Worm (Caenorhabditis elegans) whole organism, L4 larva: ENCODE results near the gene pgm-2.

Source experiments
- F10B5.3 ChIP-seq: sonication (generic microtip); optimal IDR thresholded peaks from 2 replicates; lab custom pipeline; 2016; ENCODE audit warnings: mild to moderate bottlenecking, missing genetic modification characterization, missing compliant biosample characterization
- F26F4.8 ChIP-seq: fragments of 200-800 bp; sonication (Bioruptor generic); conservative IDR thresholded peaks from 2 replicates; pipeline ENCODE4 v1.3.6; 2022; ENCODE audit warnings: missing genetic modification characterization, missing compliant biosample characterization
- F49E8.2 ChIP-seq: sonication (generic microtip); optimal IDR thresholded peaks from 2 replicates; lab custom pipeline; 2016; ENCODE audit warnings: missing compliant biosample characterization, mild to moderate bottlenecking, missing genetic modification characterization, borderline replicate concordance
- Y48G9A.11 ChIP-seq: fragments of 200-800 bp; sonication (Bioruptor generic); IDR thresholded peaks from 2 replicates; pipeline ENCODE4 v1.3.6; 2022; ENCODE audit warnings: missing genetic modification reagents, missing genetic modification characterization, missing compliant biosample characterization
- ama-1 ChIP-seq: fragments of 150-350 bp; optimal IDR thresholded peaks from 2 replicates; lab custom pipeline; 2014; ENCODE audit warnings: inconsistent platforms, mixed read lengths
- attf-4 ChIP-seq: sonication (generic microtip); optimal IDR thresholded peaks from 3 replicates; lab custom pipeline; 2017; ENCODE audit warnings: missing biosample characterization, missing genetic modification characterization
- ceh-20 ChIP-seq: fragments of 200-800 bp; sonication (Bioruptor generic); IDR thresholded peaks from 2 replicates; pipeline ENCODE4 v1.3.6; 2022; ENCODE audit warnings: missing genetic modification reagents, missing genetic modification characterization, missing compliant biosample characterization
- ceh-82 ChIP-seq: sonication (generic microtip); optimal IDR thresholded peaks from 2 replicates; lab custom pipeline; 2017; ENCODE audit warnings: missing biosample characterization, missing genetic modification characterization
- ces-1 ChIP-seq: fragments of 150-350 bp; sonication (generic microtip); optimal IDR thresholded peaks from 4 replicates; lab custom pipeline; 2014; ENCODE audit warnings: missing biosample characterization, missing genetic modification reagents, missing genetic modification characterization
- cey-2 ChIP-seq: sonication (generic microtip); optimal IDR thresholded peaks from 3 replicates; lab custom pipeline; 2017; ENCODE audit warnings: missing genetic modification characterization, mild to moderate bottlenecking, missing compliant biosample characterization, antibody characterized with exemption, borderline replicate concordance; ENCODE audit not compliant: insufficient read depth
- daf-12 ChIP-seq: fragments of 150-350 bp; optimal IDR thresholded peaks from 2 replicates; lab custom pipeline; 2014; ENCODE audit warnings: missing biosample characterization, missing genetic modification reagents, missing genetic modification characterization
- daf-19 ChIP-seq: fragments of 200-800 bp; sonication (Bioruptor generic); conservative IDR thresholded peaks from 2 replicates; pipeline ENCODE4 v1.3.6; 2022; ENCODE audit warnings: missing genetic modification characterization, missing compliant biosample characterization
- dmd-8 ChIP-seq: fragments of 200-800 bp; sonication (Bioruptor generic); IDR thresholded peaks from 2 replicates; pipeline ENCODE4 v1.3.6; 2022; ENCODE audit warnings: missing genetic modification characterization, missing compliant biosample characterization
- dpl-1 ChIP-seq: fragments of 150-350 bp; optimal IDR thresholded peaks from 2 replicates; lab custom pipeline; 2014; ENCODE audit warnings: missing biosample characterization, missing genetic modification reagents, missing genetic modification characterization
- dve-1 ChIP-seq: sonication (generic microtip); optimal IDR thresholded peaks from 2 replicates; lab custom pipeline; 2017; ENCODE audit warnings: antibody characterized with exemption, mild to moderate bottlenecking, missing genetic modification characterization, missing compliant biosample characterization; ENCODE audit not compliant: insufficient read depth
- egl-43 ChIP-seq: fragments of 200-800 bp; sonication (Bioruptor generic); IDR thresholded peaks from 2 replicates; pipeline ENCODE4 v1.3.6; 2022; ENCODE audit warnings: missing genetic modification reagents, missing genetic modification characterization, missing compliant biosample characterization
- fkh-10 ChIP-seq: fragments of 150-350 bp; optimal IDR thresholded peaks from 2 replicates; lab custom pipeline; 2014; ENCODE audit warnings: missing biosample characterization, missing genetic modification reagents, missing genetic modification characterization
- hif-1 ChIP-seq, 2 experiments: sonication (generic microtip); optimal IDR thresholded peaks; 2 replicates each; lab custom pipeline; 2016 to 2017; ENCODE audit warnings: missing compliant biosample characterization in 2 of 2, missing genetic modification characterization in 2 of 2, missing genetic modification reagents in 2 of 2, missing genotype in 2 of 2, mild to moderate bottlenecking in 1 of 2
- hlh-11 ChIP-seq: fragments of 200-800 bp; sonication (Bioruptor generic); optimal IDR thresholded peaks from 2 replicates; lab custom pipeline; 2018; ENCODE audit warnings: mild to moderate bottlenecking, missing genetic modification characterization, missing compliant biosample characterization
- hlh-30 ChIP-seq: sonication (generic microtip); optimal IDR thresholded peaks from 2 replicates; lab custom pipeline; 2017; ENCODE audit warnings: antibody characterized with exemption, mild to moderate bottlenecking, missing genetic modification characterization, missing compliant biosample characterization; ENCODE audit not compliant: insufficient read depth
- jun-1 ChIP-seq: fragments of 150-350 bp; optimal IDR thresholded peaks from 2 replicates; lab custom pipeline; 2014; ENCODE audit warnings: missing biosample characterization, missing genetic modification reagents, missing genetic modification characterization
- lim-7 ChIP-seq: fragments of 200-800 bp; sonication (Bioruptor generic); IDR thresholded peaks from 2 replicates; pipeline ENCODE4 v1.3.6; 2022; ENCODE audit warnings: missing genetic modification characterization, missing compliant biosample characterization
- lin-15B ChIP-seq: fragments of 150-350 bp; sonication (generic microtip); optimal IDR thresholded peaks from 3 replicates; lab custom pipeline; 2014; ENCODE audit warnings: missing biosample characterization, missing genetic modification characterization
- lin-29 ChIP-seq: fragments of 200-800 bp; sonication (Bioruptor generic); IDR thresholded peaks from 2 replicates; pipeline ENCODE4 v1.3.6; 2022; ENCODE audit warnings: missing genetic modification reagents, missing genetic modification characterization, missing compliant biosample characterization
- lin-38 ChIP-seq: fragments of 200-800 bp; sonication (Bioruptor generic); IDR thresholded peaks from 2 replicates; pipeline ENCODE4 v1.3.6; 2022; ENCODE audit warnings: missing genetic modification reagents, missing genetic modification characterization, missing compliant biosample characterization
- lin-39 ChIP-seq: fragments of 150-350 bp; optimal IDR thresholded peaks from 2 replicates; lab custom pipeline; 2014; ENCODE audit warnings: missing biosample characterization, missing genetic modification reagents, missing genetic modification characterization
- madf-9 ChIP-seq: fragments of 200-800 bp; sonication (Bioruptor generic); conservative IDR thresholded peaks from 2 replicates; pipeline ENCODE4 v1.3.6; 2022; ENCODE audit warnings: missing genetic modification reagents, missing genetic modification characterization, missing compliant biosample characterization
- mdl-1 ChIP-seq, 2 experiments: fragments of 150-350 bp in 1 of 2; sonication (generic microtip) in 1 of 2; optimal IDR thresholded peaks; 2 replicates each; lab custom pipeline; 2014 to 2017; ENCODE audit warnings: missing biosample characterization in 2 of 2, missing genetic modification characterization in 2 of 2
- mep-1 ChIP-seq: fragments of 150-350 bp; sonication (generic microtip); optimal IDR thresholded peaks from 3 replicates; lab custom pipeline; 2014; ENCODE audit warnings: missing biosample characterization, missing genetic modification characterization
- mxl-3 ChIP-seq: fragments of 200-800 bp; sonication (Bioruptor generic); optimal IDR thresholded peaks from 2 replicates; lab custom pipeline; 2018; ENCODE audit warnings: mild to moderate bottlenecking, missing genetic modification characterization, missing compliant biosample characterization
- nhr-11 ChIP-seq: fragments of 150-350 bp; optimal IDR thresholded peaks from 2 replicates; lab custom pipeline; 2014; ENCODE audit warnings: missing biosample characterization, missing genetic modification characterization
- nhr-42 ChIP-seq: fragments of 200-800 bp; sonication (Bioruptor generic); IDR thresholded peaks from 2 replicates; pipeline ENCODE4 v1.3.6; 2022; ENCODE audit warnings: missing genetic modification characterization, missing compliant biosample characterization
- nhr-48 ChIP-seq: sonication (generic microtip); optimal IDR thresholded peaks from 2 replicates; lab custom pipeline; 2016; ENCODE audit warnings: mild to moderate bottlenecking, missing genetic modification characterization, missing compliant biosample characterization
- nhr-6 ChIP-seq: fragments of 150-350 bp; optimal IDR thresholded peaks from 2 replicates; lab custom pipeline; 2014; ENCODE audit warnings: missing biosample characterization, missing genetic modification characterization
- nhr-77 ChIP-seq: fragments of 150-350 bp; optimal IDR thresholded peaks from 2 replicates; lab custom pipeline; 2014; ENCODE audit warnings: missing biosample characterization, missing genetic modification characterization
- pha-4 ChIP-seq, 2 experiments: fragments of 150-350 bp in 1 of 2; fragments of 200-800 bp in 1 of 2; sonication (Bioruptor generic) in 1 of 2; IDR thresholded peaks in 1 of 2; optimal IDR thresholded peaks in 1 of 2; 2 replicates each; pipeline versions ENCODE4 v1.3.6 to Lab custom; 2014 to 2022; ENCODE audit warnings: missing genetic modification characterization in 2 of 2, missing genetic modification reagents in 2 of 2, missing biosample characterization in 1 of 2, missing compliant biosample characterization in 1 of 2
- rbr-2 ChIP-seq: sonication (generic microtip); optimal IDR thresholded peaks from 2 replicates; lab custom pipeline; 2016; ENCODE audit warnings: missing genotype, missing genetic modification characterization, missing compliant biosample characterization
- saeg-2 ChIP-seq: fragments of 200-800 bp; sonication (Bioruptor generic); IDR thresholded peaks from 2 replicates; pipeline ENCODE4 v1.3.6; 2022; ENCODE audit warnings: missing genetic modification reagents, missing genetic modification characterization, missing compliant biosample characterization
- snpc-1.2 ChIP-seq: fragments of 200-800 bp; sonication (Bioruptor generic); IDR thresholded peaks from 2 replicates; pipeline ENCODE4 v1.3.6; 2022; ENCODE audit warnings: missing genetic modification reagents, missing genetic modification characterization, missing compliant biosample characterization
- spr-1 ChIP-seq: sonication (generic microtip); optimal IDR thresholded peaks from 2 replicates; lab custom pipeline; 2016; ENCODE audit warnings: mild to moderate bottlenecking, missing genetic modification characterization, missing compliant biosample characterization
- unc-130 ChIP-seq: sonication (generic microtip); optimal IDR thresholded peaks from 2 replicates; lab custom pipeline; 2016; ENCODE audit warnings: missing genetic modification reagents, missing genetic modification characterization, missing compliant biosample characterization
- unc-62 ChIP-seq, 3 experiments: fragments of 150-350 bp in 1 of 3; sonication (generic microtip); optimal IDR thresholded peaks in 2 of 3; peaks in 1 of 3; 1 replicate in 1 of 3; 2 replicates in 2 of 3; lab custom pipeline; 2014 to 2017; ENCODE audit warnings: missing biosample characterization in 3 of 3, missing genetic modification characterization in 3 of 3, missing genetic modification reagents in 3 of 3, missing genotype in 1 of 3
- vab-7 ChIP-seq: fragments of 200-800 bp; sonication (Bioruptor generic); IDR thresholded peaks from 2 replicates; pipeline ENCODE4 v1.3.6; 2022; ENCODE audit warnings: missing genetic modification reagents, missing genetic modification characterization, missing compliant biosample characterization
- zip-11 ChIP-seq: fragments of 200-800 bp; sonication (Bioruptor generic); IDR thresholded peaks from 2 replicates; pipeline ENCODE4 v1.3.6; 2022; ENCODE audit warnings: missing genetic modification characterization, missing compliant biosample characterization

The pgm-2 gene

ce11 chrIII:13270896-13271295, 28.3 kb upstream of the pgm-2 start (continued):
- TF ChIP-seq cey-2 (no peak), nhr-77 (tag; lab: Kevin White, UChicago) (no peak), madf-9 (GFP tag; lab: Robert Waterston, UW) (no peak), fkh-10 (GFP tag; lab: Kevin White, UChicago) (peak; percentile 53), F49E8.2 (tag; lab: Kevin White, UChicago) (no peak), F26F4.8 (GFP tag; lab: Robert Waterston, UW) (no peak), daf-19 (GFP tag; lab: Robert Waterston, UW) (no peak), mdl-1 (tag; optimal IDR thresholded peaks at IDR 0.05; lab: Kevin White, UChicago) (peak in 1 of 2 experiments; percentile 10), lin-15B (tag; lab: Kevin White, UChicago) (no peak), rbr-2 (peak; percentile 19), pha-4 (GFP tag; IDR thresholded peaks at IDR 0.05; lab: Robert Waterston, UW) (no peak), pha-4 (tag; optimal IDR thresholded peaks at IDR 0.05; lab: Kevin White, UChicago) (no peak), unc-130 (GFP tag; lab: Kevin White, UChicago) (no peak), spr-1 (tag; lab: Kevin White, UChicago) (no peak), lin-29 (no peak), zip-11 (GFP tag; lab: Robert Waterston, UW) (no peak), saeg-2 (no peak), Y48G9A.11 (no peak), vab-7 (GFP tag; lab: Robert Waterston, UW) (no peak), snpc-1.2 (GFP tag; lab: Robert Waterston, UW) (no peak)

- TF ChIP-seq hlh-30 (tag; lab: Kevin White, UChicago) (peak; percentile 17), jun-1 (no peak)
Measured at ce11 chrIII:13272227-13272626, 27.0 kb upstream of the pgm-2 start.

DNA sequence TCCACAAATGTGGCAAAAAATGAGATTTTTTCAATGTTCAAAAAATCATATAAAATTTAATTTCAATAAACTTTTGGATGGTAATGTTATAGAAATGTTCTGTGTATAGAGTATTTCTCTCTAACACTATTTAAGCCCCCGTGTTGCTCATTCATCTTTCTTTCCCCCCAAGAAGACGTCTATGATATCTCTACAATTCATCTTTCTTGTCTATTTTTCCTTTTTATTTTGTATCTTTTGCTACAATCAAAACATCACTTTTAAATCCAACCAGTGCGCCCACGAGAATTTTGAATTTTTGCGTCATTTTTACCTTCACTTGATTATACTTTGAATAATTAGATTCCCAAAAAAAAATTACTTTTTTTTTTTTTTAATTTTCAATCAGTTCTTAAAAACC, 26.4 kb upstream of the pgm-2 start:
- no peak for TF ChIP-seq Y48G9A.11
- no peak for TF ChIP-seq spr-1 (tag; lab: Kevin White, UChicago)
- no peak for TF ChIP-seq egl-43 (GFP tag; lab: Robert Waterston, UW)
- no peak for TF ChIP-seq ama-1 (lab: Kevin White, UChicago)
- TF ChIP-seq lin-15B (tag; lab: Kevin White, UChicago), result no peak
- TF ChIP-seq daf-19 (GFP tag; lab: Robert Waterston, UW), result no peak
- no peak for TF ChIP-seq ces-1 (GFP tag; lab: Kevin White, UChicago)
- TF ChIP-seq rbr-2, result no peak
- no peak for TF ChIP-seq mxl-3 (GFP tag; lab: Kevin White, UChicago)
- no peak for TF ChIP-seq attf-4 (tag; lab: Kevin White, UChicago)
- TF ChIP-seq daf-12 (tag; lab: Kevin White, UChicago), result no peak
- TF ChIP-seq hif-1 (tag; optimal IDR thresholded peaks at IDR 0.05; lab: Kevin White, UChicago), result no peak

ce11 chrIII:13275784-13276183, 23.4 kb upstream of the pgm-2 start:
- peak; percentile 58; the same call in 1 of the 2 replicates for TF ChIP-seq ceh-20
- TF ChIP-seq lim-7, result no peak
- TF ChIP-seq dmd-8 (GFP tag; lab: Robert Waterston, UW), result no peak
- peak; percentile 26 for TF ChIP-seq nhr-6
- peak in 1 of 2 experiments; percentile 99 for TF ChIP-seq unc-62 (GFP tag; optimal IDR thresholded peaks at IDR 0.05 in 1 of 2; lab: Kevin White, UChicago)
- no peak for TF ChIP-seq unc-62 (tag; optimal IDR thresholded peaks at IDR 0.05; lab: Kevin White, UChicago)
- TF ChIP-seq nhr-48, result no peak
- no peak for TF ChIP-seq F10B5.3 (tag; lab: Kevin White, UChicago)
- TF ChIP-seq mep-1 (tag; lab: Kevin White, UChicago), result peak; percentile 74
- no peak for TF ChIP-seq lin-29
- no peak for TF ChIP-seq nhr-42
- TF ChIP-seq egl-43 (GFP tag; lab: Robert Waterston, UW), result peak; percentile 85; the same call in 1 of the 2 replicates
- peak; percentile 41 for TF ChIP-seq fkh-10 (GFP tag; lab: Kevin White, UChicago)
- TF ChIP-seq dve-1 (tag; lab: Kevin White, UChicago), result peak; percentile 60
- peak; percentile 48 for TF ChIP-seq dpl-1 (GFP tag; lab: Kevin White, UChicago)
- TF ChIP-seq hif-1 (tag; optimal IDR thresholded peaks at IDR 0.05; lab: Kevin White, UChicago), result peak in 1 of 2 experiments; percentile 60
- TF ChIP-seq lin-38, result peak; percentile 51
- TF ChIP-seq hlh-11, result peak; percentile 81
- peak; percentile 39 for TF ChIP-seq lin-39 (tag; lab: Kevin White, UChicago)
- peak; percentile 83 for TF ChIP-seq rbr-2
- TF ChIP-seq nhr-77 (tag; lab: Kevin White, UChicago), result no peak
- no peak for TF ChIP-seq ceh-82
- peak; percentile 85 for TF ChIP-seq hlh-30 (tag; lab: Kevin White, UChicago)
- peak; percentile 39 for TF ChIP-seq nhr-11
